Worm (Caenorhabditis elegans) whole organism, midembryonic: ENCODE measurements around the gene R13A1.10.

Source experiments
- T22C8.4 ChIP-seq: fragments of 200-800 bp; sonication (Bioruptor generic); IDR thresholded peaks from 2 replicates; pipeline ENCODE4 v1.3.6; 2022; ENCODE audit warnings: missing genetic modification characterization, missing compliant biosample characterization
- flt-1 ChIP-seq: fragments of 200-800 bp; sonication (Bioruptor generic); IDR thresholded peaks from 2 replicates; pipeline ENCODE4 v1.3.6; 2022; ENCODE audit warnings: missing genetic modification characterization, missing compliant biosample characterization
- med-1 ChIP-seq: sonication (generic microtip); optimal IDR thresholded peaks from 2 replicates; lab custom pipeline; 2017; ENCODE audit warnings: missing genetic modification characterization, mild to moderate bottlenecking, missing compliant biosample characterization, antibody characterized with exemption, missing genetic modification reagents; ENCODE audit not compliant: insufficient read depth
- ref-1 ChIP-seq: fragments of 200-800 bp; sonication (Bioruptor generic); conservative IDR thresholded peaks from 2 replicates; pipeline ENCODE4 v1.3.6; 2022; ENCODE audit warnings: missing genetic modification reagents, missing genetic modification characterization, missing compliant biosample characterization

ce11 chrIV:7184597-7184996 is 42.4 kb downstream of the R13A1.10 start, which contains the start of gene clec-179:
- no peak for TF ChIP-seq T22C8.4 (GFP tag; lab: Robert Waterston, UW)
- no peak for TF ChIP-seq med-1 (GFP tag; lab: Kevin White, UChicago)
- no peak for TF ChIP-seq flt-1
- TF ChIP-seq ref-1 (GFP tag; lab: Robert Waterston, UW), result no peak
